Worm (Caenorhabditis elegans) whole organism, mixed stage, embryonic: ENCODE data around the gene sop-2.

Experiments used
- M03D4.4 ChIP-seq: sonication (generic microtip); optimal IDR thresholded peaks from 2 replicates; lab custom pipeline; 2017; ENCODE audit warnings: mild to moderate bottlenecking, missing genetic modification characterization, missing compliant biosample characterization
- bed-3 ChIP-seq: fragments of 200-800 bp; sonication (Bioruptor generic); optimal IDR thresholded peaks from 3 replicates; lab custom pipeline; 2018; ENCODE audit warnings: mild to moderate bottlenecking, missing genetic modification characterization, moderate library complexity, missing compliant biosample characterization
- blmp-1 ChIP-seq: fragments of 150-350 bp; optimal IDR thresholded peaks from 2 replicates; lab custom pipeline; 2014; ENCODE audit warnings: missing biosample characterization, missing genetic modification characterization
- ceh-39 ChIP-seq: fragments of 150-350 bp; optimal IDR thresholded peaks from 2 replicates; lab custom pipeline; 2014; ENCODE audit warnings: missing biosample characterization, missing genetic modification characterization
- ceh-43 ChIP-seq: fragments of 200-800 bp; sonication (Bioruptor generic); optimal IDR thresholded peaks from 2 replicates; lab custom pipeline; 2018; ENCODE audit warnings: mild to moderate bottlenecking, missing genetic modification characterization, moderate library complexity, missing compliant biosample characterization
- ceh-83 ChIP-seq: fragments of 200-800 bp; sonication (Bioruptor generic); optimal IDR thresholded peaks from 2 replicates; lab custom pipeline; 2018; ENCODE audit warnings: mild to moderate bottlenecking, missing genetic modification characterization, missing compliant biosample characterization
- cnd-1 ChIP-seq: fragments of 200-800 bp; sonication (Bioruptor generic); optimal IDR thresholded peaks from 2 replicates; lab custom pipeline; 2018; ENCODE audit warnings: mild to moderate bottlenecking, missing genetic modification characterization, missing compliant biosample characterization
- drap-1 ChIP-seq: fragments of 200-800 bp; sonication (Bioruptor generic); optimal IDR thresholded peaks from 3 replicates; lab custom pipeline; 2018; ENCODE audit warnings: mild to moderate bottlenecking, missing genetic modification characterization, missing compliant biosample characterization
- elt-1 ChIP-seq: sonication (generic microtip); optimal IDR thresholded peaks from 2 replicates; lab custom pipeline; 2017; ENCODE audit warnings: missing genetic modification characterization, mild to moderate bottlenecking, missing compliant biosample characterization, antibody characterized with exemption, moderate library complexity, borderline replicate concordance; ENCODE audit not compliant: insufficient read depth
- elt-3 ChIP-seq: fragments of 150-350 bp; optimal IDR thresholded peaks from 2 replicates; lab custom pipeline; 2014; ENCODE audit warnings: missing biosample characterization, missing genetic modification characterization
- flh-1 ChIP-seq: fragments of 200-800 bp; sonication (Bioruptor generic); optimal IDR thresholded peaks from 2 replicates; lab custom pipeline; 2018; ENCODE audit warnings: mild to moderate bottlenecking, missing genetic modification characterization, moderate library complexity, missing compliant biosample characterization
- ham-2 ChIP-seq: fragments of 200-800 bp; sonication (Bioruptor generic); optimal IDR thresholded peaks from 2 replicates; lab custom pipeline; 2018; ENCODE audit warnings: mild to moderate bottlenecking, missing genetic modification characterization, missing compliant biosample characterization
- hlh-1 ChIP-seq: fragments of 150-350 bp; optimal IDR thresholded peaks from 2 replicates; lab custom pipeline; 2014; ENCODE audit warnings: missing biosample characterization, missing genetic modification reagents, missing genetic modification characterization
- lin-13 ChIP-seq: fragments of 150-350 bp; optimal IDR thresholded peaks from 2 replicates; lab custom pipeline; 2014; ENCODE audit warnings: missing biosample characterization, missing genetic modification characterization
- lsy-2 ChIP-seq: fragments of 150-350 bp; optimal IDR thresholded peaks from 2 replicates; lab custom pipeline; 2014; ENCODE audit warnings: missing biosample characterization, missing genetic modification characterization
- mab-5 ChIP-seq: fragments of 150-350 bp; optimal IDR thresholded peaks from 2 replicates; lab custom pipeline; 2014; ENCODE audit warnings: missing biosample characterization, missing genetic modification characterization
- mep-1 ChIP-seq: fragments of 150-350 bp; optimal IDR thresholded peaks from 2 replicates; lab custom pipeline; 2017; ENCODE audit warnings: missing biosample characterization, missing genetic modification reagents, missing genetic modification characterization, inconsistent platforms
- nhr-12 ChIP-seq: fragments of 150-350 bp; optimal IDR thresholded peaks from 2 replicates; lab custom pipeline; 2014; ENCODE audit warnings: missing biosample characterization, missing genetic modification characterization
- nhr-2 ChIP-seq: fragments of 150-350 bp; optimal IDR thresholded peaks from 2 replicates; lab custom pipeline; 2014; ENCODE audit warnings: missing biosample characterization, missing genetic modification characterization
- nhr-237 ChIP-seq: fragments of 150-350 bp; optimal IDR thresholded peaks from 2 replicates; lab custom pipeline; 2014; ENCODE audit warnings: missing biosample characterization, missing genetic modification characterization
- nhr-28 ChIP-seq: fragments of 150-350 bp; optimal IDR thresholded peaks from 2 replicates; lab custom pipeline; 2014; ENCODE audit warnings: missing biosample characterization, missing genetic modification characterization
- nhr-76 ChIP-seq: sonication (generic microtip); optimal IDR thresholded peaks from 2 replicates; lab custom pipeline; 2017; ENCODE audit warnings: missing biosample characterization, missing genetic modification characterization
- pha-4 ChIP-seq: fragments of 150-350 bp; optimal IDR thresholded peaks from 2 replicates; lab custom pipeline; 2018; ENCODE audit warnings: missing biosample characterization, missing genetic modification reagents, missing genetic modification characterization
- sem-2 ChIP-seq: fragments of 200-800 bp; sonication (Bioruptor generic); optimal IDR thresholded peaks from 2 replicates; lab custom pipeline; 2018; ENCODE audit warnings: mild to moderate bottlenecking, missing genetic modification characterization, missing compliant biosample characterization
- snpc-4 ChIP-seq: fragments of 150-350 bp; optimal IDR thresholded peaks from 2 replicates; lab custom pipeline; 2014; ENCODE audit warnings: missing biosample characterization, missing genetic modification characterization
- sptf-1 ChIP-seq: sonication (generic microtip); optimal IDR thresholded peaks from 2 replicates; lab custom pipeline; 2017; ENCODE audit warnings: mild to moderate bottlenecking, missing genetic modification characterization, moderate library complexity, missing compliant biosample characterization
- unc-120 ChIP-seq: sonication (generic microtip); optimal IDR thresholded peaks from 2 replicates; lab custom pipeline; 2017; ENCODE audit warnings: missing genetic modification characterization, missing compliant biosample characterization; ENCODE audit not compliant: poor library complexity, severe bottlenecking
- unc-39 ChIP-seq: fragments of 150-350 bp; optimal IDR thresholded peaks from 2 replicates; lab custom pipeline; 2014; ENCODE audit warnings: missing biosample characterization, missing genetic modification characterization
- unc-62 ChIP-seq: fragments of 150-350 bp; optimal IDR thresholded peaks from 2 replicates; lab custom pipeline; 2014; ENCODE audit warnings: missing biosample characterization, missing genetic modification reagents, missing genetic modification characterization
- zip-8 ChIP-seq: fragments of 150-350 bp; optimal IDR thresholded peaks from 2 replicates; lab custom pipeline; 2014; ENCODE audit warnings: missing biosample characterization, missing genetic modification characterization
- ztf-11 ChIP-seq: fragments of 150-350 bp; optimal IDR thresholded peaks from 2 replicates; lab custom pipeline; 2014; ENCODE audit warnings: missing biosample characterization, missing genetic modification characterization

The sop-2 gene

ce11 chrII:12382625-12383562, 43.1 kb downstream of the sop-2 start, which contains the start of gene btb-14:
Gene btb-14, plus strand, starts transcription at chrII:12383463.
- TF ChIP-seq elt-1 (no peak), hlh-1 (tag; lab: Kevin White, UChicago) (peak; percentile 0), unc-39 (peak; percentile 23)

- TF ChIP-seq sptf-1 (tag; lab: Kevin White, UChicago) (no peak), elt-1 (no peak), snpc-4 (no peak), zip-8 (tag; lab: Kevin White, UChicago) (no peak), pha-4 (tag; lab: Kevin White, UChicago) (no peak), unc-120 (tag; lab: Kevin White, UChicago) (no peak), nhr-76 (tag; lab: Kevin White, UChicago) (no peak), nhr-28 (tag; lab: Kevin White, UChicago) (no peak), ztf-11 (tag; lab: Kevin White, UChicago) (no peak), ham-2 (GFP tag; lab: Kevin White, UChicago) (no peak), blmp-1 (no peak), ceh-39 (no peak), M03D4.4 (tag; lab: Kevin White, UChicago) (no peak), unc-39 (no peak), sem-2 (GFP tag; lab: Kevin White, UChicago) (no peak), hlh-1 (tag; lab: Kevin White, UChicago) (no peak)
- TF ChIP-seq, all 35 proteins: peak for 0
Observed at ce11 chrII:12385815-12386214, 46.1 kb downstream of the sop-2 start.

ce11 chrII:12386781-12387180, 47.0 kb downstream of the sop-2 start, which contains the start of gene sre-42:
Gene sre-42, minus strand, starts transcription at chrII:12386881.
- no peak for TF ChIP-seq elt-1
- no peak for TF ChIP-seq lin-13 (tag; lab: Kevin White, UChicago)
- no peak for TF ChIP-seq lsy-2
- TF ChIP-seq nhr-12 (tag; lab: Kevin White, UChicago) = no peak
- TF ChIP-seq mab-5 = no peak
- TF ChIP-seq snpc-4 = no peak
- TF ChIP-seq ceh-43 = no peak

ce11 chrII:12387487-12387886, 47.7 kb downstream of the sop-2 start:
- TF ChIP-seq ham-2 (GFP tag; lab: Kevin White, UChicago) (no peak), unc-120 (tag; lab: Kevin White, UChicago) (no peak), drap-1 (GFP tag; lab: Kevin White, UChicago) (no peak), nhr-2 (tag; lab: Kevin White, UChicago) (no peak), ceh-43 (no peak), lsy-2 (no peak), nhr-28 (tag; lab: Kevin White, UChicago) (no peak), M03D4.4 (tag; lab: Kevin White, UChicago) (no peak)

ce11 chrII:12387980-12388379, 48.2 kb downstream of the sop-2 start, which contains the start of gene sre-41:
Gene sre-41, plus strand, starts transcription at chrII:12388280.
- TF ChIP-seq mep-1 (tag; lab: Kevin White, UChicago) (no peak), bed-3 (GFP tag; lab: Kevin White, UChicago) (no peak), nhr-237 (tag; lab: Kevin White, UChicago) (no peak), snpc-4 (no peak), unc-120 (tag; lab: Kevin White, UChicago) (no peak), lsy-2 (no peak), ztf-11 (tag; lab: Kevin White, UChicago) (no peak)
- TF ChIP-seq, all 35 proteins: peak for 0

ce11 chrII:12389783-12390182, 50.0 kb downstream of the sop-2 start, which contains the start of gene Y57A10B.6:
Gene Y57A10B.6, plus strand, starts transcription at chrII:12390083.
- no peak for TF ChIP-seq bed-3 (GFP tag; lab: Kevin White, UChicago)
- TF ChIP-seq mep-1 (tag; lab: Kevin White, UChicago) = no peak
- TF ChIP-seq ceh-39 = no peak
- TF ChIP-seq unc-62 (GFP tag; lab: Kevin White, UChicago) = no peak
- TF ChIP-seq elt-3 (tag; lab: Kevin White, UChicago) = no peak
- no peak for TF ChIP-seq flh-1 (GFP tag; lab: Kevin White, UChicago)
- no peak for TF ChIP-seq hlh-1 (tag; lab: Kevin White, UChicago)
- TF ChIP-seq ceh-83 (GFP tag; lab: Kevin White, UChicago) = no peak
- no peak for TF ChIP-seq cnd-1 (tag; lab: Kevin White, UChicago)
- TF ChIP-seq mab-5 = no peak
- no peak for TF ChIP-seq ztf-11 (tag; lab: Kevin White, UChicago)
- TF ChIP-seq, all 35 proteins: peak for 0
